Fruit fly (Drosophila melanogaster) whole organism, embryonic: ENCODE data around the gene CG18171.

Experiments used
- Ada2b ChIP-seq: fragments of 200-800 bp; sonication (Bioruptor generic); IDR thresholded peaks from 2 replicates; pipeline ENCODE4 v1.3.6; 2022; ENCODE audit warnings: missing biosample characterization, missing genetic modification characterization
- B-H2 ChIP-seq: fragments of 200-800 bp; sonication (Bioruptor generic); optimal IDR thresholded peaks from 2 replicates; lab custom pipeline; 2018; ENCODE audit warnings: missing biosample characterization, mild to moderate bottlenecking, missing genetic modification characterization
- CG10654 ChIP-seq: fragments of 200-800 bp; sonication (Bioruptor generic); optimal IDR thresholded peaks from 2 replicates; lab custom pipeline; 2016; ENCODE audit warnings: missing biosample characterization, missing genetic modification characterization
- CG11456 ChIP-seq: fragments of 200-800 bp; sonication (Bioruptor generic); IDR thresholded peaks from 3 replicates; pipeline ENCODE4 v1.3.6; 2022; ENCODE audit warnings: missing biosample characterization, missing genetic modification characterization
- CG11723 ChIP-seq: fragments of 200-800 bp; sonication (Bioruptor generic); optimal IDR thresholded peaks from 2 replicates; lab custom pipeline; 2017; ENCODE audit warnings: missing biosample characterization, mild to moderate bottlenecking, missing genetic modification characterization
- CG12219 ChIP-seq: fragments of 200-800 bp; sonication (Bioruptor generic); optimal IDR thresholded peaks from 3 replicates; lab custom pipeline; 2018; ENCODE audit warnings: missing biosample characterization, mild to moderate bottlenecking, missing genetic modification characterization
- CG12236 ChIP-seq: fragments of 200-800 bp; sonication (Bioruptor generic); optimal IDR thresholded peaks from 2 replicates; lab custom pipeline; 2016; ENCODE audit warnings: missing biosample characterization, missing genetic modification characterization
- CG12391 ChIP-seq: fragments of 200-800 bp; sonication (Bioruptor generic); optimal IDR thresholded peaks from 3 replicates; lab custom pipeline; 2018; ENCODE audit warnings: missing biosample characterization, mild to moderate bottlenecking, missing genetic modification characterization, moderate library complexity
- CG13775 ChIP-seq: fragments of 200-800 bp; sonication (Bioruptor generic); optimal IDR thresholded peaks from 3 replicates; lab custom pipeline; 2017; ENCODE audit warnings: missing biosample characterization, mild to moderate bottlenecking, missing genetic modification characterization
- CG14965 ChIP-seq: fragments of 200-800 bp; sonication (Bioruptor generic); optimal IDR thresholded peaks from 2 replicates; lab custom pipeline; 2016; ENCODE audit warnings: missing biosample characterization, missing genetic modification characterization, borderline replicate concordance
- CG15073 ChIP-seq: fragments of 200-800 bp; sonication (Bioruptor generic); optimal IDR thresholded peaks from 2 replicates; lab custom pipeline; 2016; ENCODE audit warnings: missing biosample characterization, missing genetic modification characterization
- CG15269 ChIP-seq: fragments of 200-800 bp; sonication (Bioruptor generic); optimal IDR thresholded peaks from 2 replicates; lab custom pipeline; 2018; ENCODE audit warnings: missing biosample characterization, mild to moderate bottlenecking, missing genetic modification characterization, moderate library complexity
- CG17802 ChIP-seq: fragments of 200-800 bp; sonication (Bioruptor generic); optimal IDR thresholded peaks from 2 replicates; lab custom pipeline; 2018; ENCODE audit warnings: missing biosample characterization, mild to moderate bottlenecking, missing genetic modification characterization, moderate library complexity
- CG18262 ChIP-seq: fragments of 200-800 bp; optimal IDR thresholded peaks from 3 replicates; lab custom pipeline; 2019; ENCODE audit warnings: missing biosample characterization, mild to moderate bottlenecking, missing genetic modification characterization, moderate library complexity
- CG30403 ChIP-seq: fragments of 200-800 bp; sonication (Bioruptor generic); optimal IDR thresholded peaks from 3 replicates; lab custom pipeline; 2016; ENCODE audit warnings: missing biosample characterization, missing genetic modification characterization
- CG31224 ChIP-seq: fragments of 200-800 bp; sonication (Bioruptor generic); IDR thresholded peaks from 2 replicates; pipeline ENCODE4 v1.3.6; 2022; ENCODE audit warnings: missing biosample characterization, missing genetic modification characterization
- CG4282 ChIP-seq: fragments of 200-800 bp; sonication (Bioruptor generic); optimal IDR thresholded peaks from 2 replicates; lab custom pipeline; 2016; ENCODE audit warnings: missing biosample characterization, missing genetic modification characterization
- CG5245 ChIP-seq: fragments of 200-800 bp; sonication (Bioruptor generic); optimal IDR thresholded peaks from 3 replicates; lab custom pipeline; 2016; ENCODE audit warnings: missing biosample characterization, missing genetic modification characterization
- CG6272 ChIP-seq: fragments of 200-800 bp; sonication (Bioruptor generic); IDR thresholded peaks from 2 replicates; pipeline ENCODE4 v1.3.6; 2022; ENCODE audit warnings: missing biosample characterization, missing genetic modification characterization
- CG7271 ChIP-seq: fragments of 200-800 bp; sonication (Bioruptor generic); optimal IDR thresholded peaks from 2 replicates; lab custom pipeline; 2018; ENCODE audit warnings: missing biosample characterization, mild to moderate bottlenecking, missing genetic modification characterization, moderate library complexity
- CG7556 ChIP-seq: fragments of 200-800 bp; sonication (Bioruptor generic); optimal IDR thresholded peaks from 2 replicates; lab custom pipeline; 2017; ENCODE audit warnings: missing biosample characterization, mild to moderate bottlenecking, missing genetic modification characterization
- CG8765 ChIP-seq: fragments of 200-800 bp; sonication (Bioruptor generic); IDR thresholded peaks from 2 replicates; pipeline ENCODE4 v1.3.6; 2022; ENCODE audit warnings: missing biosample characterization, missing genetic modification characterization
- CG9437 ChIP-seq: fragments of 200-800 bp; sonication (Bioruptor generic); optimal IDR thresholded peaks from 2 replicates; lab custom pipeline; 2018; ENCODE audit warnings: missing biosample characterization, mild to moderate bottlenecking, missing genetic modification characterization
- CkIIα-i1 ChIP-seq: fragments of 200-800 bp; sonication (Bioruptor generic); IDR thresholded peaks from 2 replicates; pipeline ENCODE4 v1.3.6; 2022; ENCODE audit warnings: missing biosample characterization, missing genetic modification characterization
- D ChIP-seq, 2 experiments: fragments of 200-800 bp in 1 of 2; fragments of >200 bp in 1 of 2; sonication (Bioruptor generic) in 1 of 2; optimal IDR thresholded peaks; 2 replicates in 1 of 2; 3 replicates in 1 of 2; lab custom pipeline; 2017; ENCODE audit warnings: mild to moderate bottlenecking in 1 of 2, missing biosample characterization in 1 of 2, missing genetic modification characterization in 1 of 2, missing genetic modification reagents in 1 of 2
- D19B ChIP-seq: fragments of 200-800 bp; sonication (Bioruptor generic); optimal IDR thresholded peaks from 2 replicates; lab custom pipeline; 2017; ENCODE audit warnings: missing biosample characterization, mild to moderate bottlenecking, missing genetic modification characterization
- Dek ChIP-seq: fragments of 200-800 bp; sonication (Bioruptor generic); optimal IDR thresholded peaks from 3 replicates; lab custom pipeline; 2019; ENCODE audit warnings: missing biosample characterization, mild to moderate bottlenecking, missing genetic modification characterization, moderate library complexity
- H2.0 ChIP-seq: fragments of 200-800 bp; sonication (Bioruptor generic); IDR thresholded peaks from 2 replicates; pipeline ENCODE4 v1.3.6; 2022; ENCODE audit warnings: missing biosample characterization, missing genetic modification characterization
- HLH54F ChIP-seq: fragments of 200-800 bp; sonication (Bioruptor generic); optimal IDR thresholded peaks from 3 replicates; lab custom pipeline; 2016; ENCODE audit warnings: missing biosample characterization, missing genetic modification characterization
- Hr78 ChIP-seq, 2 experiments: fragments of 200-800 bp in 1 of 2; fragments of >200 bp in 1 of 2; sonication (Bioruptor generic) in 1 of 2; optimal IDR thresholded peaks; 2 replicates each; lab custom pipeline; 2017 to 2019; ENCODE audit warnings: missing biosample characterization in 2 of 2, missing genetic modification characterization in 2 of 2, mild to moderate bottlenecking in 1 of 2, moderate library complexity in 1 of 2
- NK7.1 ChIP-seq: fragments of 200-800 bp; sonication (Bioruptor generic); optimal IDR thresholded peaks from 3 replicates; lab custom pipeline; 2016; ENCODE audit warnings: missing biosample characterization, missing genetic modification characterization
- NfI ChIP-seq: fragments of 200-800 bp; sonication (Bioruptor generic); optimal IDR thresholded peaks from 3 replicates; lab custom pipeline; 2018; ENCODE audit warnings: missing biosample characterization, mild to moderate bottlenecking, missing genetic modification characterization, moderate library complexity
- Oli ChIP-seq: fragments of 200-800 bp; sonication (Bioruptor generic); optimal IDR thresholded peaks from 2 replicates; lab custom pipeline; 2018; ENCODE audit warnings: missing biosample characterization, mild to moderate bottlenecking, missing genetic modification characterization, moderate library complexity
- bbx ChIP-seq: fragments of 200-800 bp; sonication (Bioruptor generic); IDR thresholded peaks from 2 replicates; pipeline ENCODE4 v1.3.6; 2022; ENCODE audit warnings: missing biosample characterization, missing genetic modification characterization; ENCODE audit not compliant: partially characterized antibody
- bsh ChIP-seq, 2 experiments: fragments of 200-800 bp; sonication (Bioruptor generic); optimal IDR thresholded peaks; 2 replicates each; lab custom pipeline; 2017 to 2018; ENCODE audit warnings: mild to moderate bottlenecking in 2 of 2, missing biosample characterization in 2 of 2, missing genetic modification characterization in 2 of 2, moderate library complexity in 1 of 2
- chif ChIP-seq, 2 experiments: fragments of 200-800 bp; sonication (Bioruptor generic); optimal IDR thresholded peaks; 3 replicates each; lab custom pipeline; 2016; ENCODE audit warnings: missing biosample characterization in 2 of 2, missing genetic modification characterization in 2 of 2
- dimm ChIP-seq: fragments of 200-800 bp; sonication (Bioruptor generic); IDR thresholded peaks from 2 replicates; pipeline ENCODE4 v1.3.6; 2022; ENCODE audit warnings: missing biosample characterization, missing genetic modification characterization
- en ChIP-seq: fragments of 200-800 bp; sonication (Bioruptor generic); optimal IDR thresholded peaks from 2 replicates; lab custom pipeline; 2016; ENCODE audit warnings: missing biosample characterization, missing genetic modification characterization
- fd102C ChIP-seq: fragments of 200-800 bp; sonication (Bioruptor generic); optimal IDR thresholded peaks from 2 replicates; lab custom pipeline; 2018; ENCODE audit warnings: missing biosample characterization, mild to moderate bottlenecking, missing genetic modification characterization, moderate library complexity
- gem ChIP-seq: fragments of 200-800 bp; sonication (Bioruptor generic); optimal IDR thresholded peaks from 2 replicates; lab custom pipeline; 2019; ENCODE audit warnings: missing biosample characterization, mild to moderate bottlenecking, missing genetic modification characterization, moderate library complexity
- oc ChIP-seq: fragments of 200-800 bp; sonication (Bioruptor generic); optimal IDR thresholded peaks from 2 replicates; lab custom pipeline; 2018; ENCODE audit warnings: missing biosample characterization, mild to moderate bottlenecking, missing genetic modification characterization, moderate library complexity
- ranshi ChIP-seq: fragments of 200-800 bp; sonication (Bioruptor generic); IDR thresholded peaks from 2 replicates; pipeline ENCODE4 v1.3.6; 2022; ENCODE audit warnings: missing biosample characterization, missing genetic modification characterization
- row ChIP-seq: fragments of 200-800 bp; sonication (Bioruptor generic); IDR thresholded peaks from 3 replicates; pipeline ENCODE4 v1.3.6; 2022; ENCODE audit warnings: missing biosample characterization, missing genetic modification characterization
- run ChIP-seq: fragments of 200-800 bp; sonication (Bioruptor generic); optimal IDR thresholded peaks from 3 replicates; lab custom pipeline; 2018; ENCODE audit warnings: missing biosample characterization, mild to moderate bottlenecking, missing genetic modification characterization
- scrt ChIP-seq: fragments of 200-800 bp; sonication (Bioruptor generic); optimal IDR thresholded peaks from 2 replicates; lab custom pipeline; 2018; ENCODE audit warnings: missing biosample characterization, mild to moderate bottlenecking, missing genetic modification characterization, moderate library complexity
- sens ChIP-seq: fragments of 200-800 bp; sonication (Bioruptor generic); peaks from one replicate; lab custom pipeline; 2016; ENCODE audit warnings: missing biosample characterization, missing genetic modification characterization
- sim ChIP-seq: fragments of 200-800 bp; sonication (Bioruptor generic); IDR thresholded peaks from 2 replicates; pipeline ENCODE4 v1.3.6; 2022; ENCODE audit warnings: missing biosample characterization, missing genetic modification characterization
- slou ChIP-seq: fragments of 200-800 bp; sonication (Bioruptor generic); optimal IDR thresholded peaks from 3 replicates; lab custom pipeline; 2016; ENCODE audit warnings: missing biosample characterization, missing genetic modification characterization
- stc ChIP-seq: fragments of 200-800 bp; sonication (Bioruptor generic); IDR thresholded peaks from 2 replicates; pipeline ENCODE4 v1.3.6; 2022; ENCODE audit warnings: missing biosample characterization, missing genetic modification characterization

Gene CG18171

DNA sequence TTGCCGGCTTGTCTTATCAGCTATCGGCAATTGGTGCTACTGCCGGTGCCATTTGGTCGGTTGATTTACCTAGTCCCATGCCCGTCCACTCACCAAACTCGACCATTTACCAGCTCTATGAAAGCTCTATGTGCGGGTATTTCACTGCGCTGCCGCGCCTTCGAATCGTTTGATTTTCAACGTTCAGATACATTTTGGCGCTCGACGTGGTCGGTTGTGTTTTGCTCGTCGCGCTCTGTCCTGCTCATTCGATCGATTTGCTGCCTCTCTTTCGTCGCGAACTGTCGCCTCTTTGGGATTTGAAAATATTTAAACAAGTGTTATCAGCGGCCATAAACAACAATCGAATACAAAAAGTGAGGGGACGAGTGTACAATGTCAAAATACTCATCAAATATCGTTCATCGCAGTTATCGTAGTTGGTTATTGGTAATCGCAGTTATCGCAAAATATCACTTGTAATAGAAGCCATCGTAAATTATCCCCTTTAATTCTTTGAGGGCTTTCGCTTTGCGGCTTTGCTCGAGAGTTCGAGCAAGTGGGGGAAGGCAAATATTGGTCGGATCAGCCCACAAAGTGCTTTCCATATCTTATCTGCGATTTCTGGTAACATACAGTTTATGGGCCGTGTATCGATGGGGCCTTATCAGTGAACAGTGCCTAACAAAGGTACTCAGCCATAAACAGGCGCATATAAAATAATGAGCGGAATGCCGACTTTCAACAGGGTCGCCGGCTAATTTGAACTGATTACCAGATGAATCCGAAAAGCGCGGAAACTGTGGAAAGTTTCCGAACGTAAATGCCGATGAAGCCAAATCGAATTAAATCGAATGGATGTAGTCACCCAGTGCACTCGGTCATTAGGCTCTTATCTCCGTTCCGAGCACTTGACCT, 18.9 kb upstream of the CG18171 start (continued):
- no peak for TF ChIP-seq oc (tag; lab: Kevin White, UChicago)
- TF ChIP-seq CG4282 (GFP tag; lab: Kevin White, UChicago): no peak
- TF ChIP-seq D (optimal IDR thresholded peaks at IDR 0.05; lab: Kevin White, UChicago): no peak
- TF ChIP-seq D (GFP tag; optimal IDR thresholded peaks at IDR 0.05; lab: Kevin White, UChicago): no peak
- no peak for TF ChIP-seq CG11723 (GFP tag; lab: Kevin White, UChicago)
- TF ChIP-seq gem (tag; lab: Kevin White, UChicago): peak; percentile 8
- TF ChIP-seq CG15073 (GFP tag; lab: Kevin White, UChicago): no peak
- TF ChIP-seq CG5245 (GFP tag; lab: Kevin White, UChicago): no peak
- TF ChIP-seq sens (GFP tag; lab: Kevin White, UChicago): peak; percentile 86
- TF ChIP-seq row: peak; percentile 59
- TF ChIP-seq sim (GFP tag; lab: Robert Waterston, UW): no peak
- TF ChIP-seq HLH54F (GFP tag; lab: Kevin White, UChicago): no peak
- no peak for TF ChIP-seq chif (GFP tag; optimal IDR thresholded peaks at IDR 0.05; lab: Kevin White, UChicago)
- TF ChIP-seq CkIIα-i1 (GFP tag; lab: Robert Waterston, UW): no peak
- no peak for TF ChIP-seq B-H2
- no peak for TF ChIP-seq CG7556 (GFP tag; lab: Kevin White, UChicago)
- TF ChIP-seq en (GFP tag; lab: Kevin White, UChicago): no peak
- no peak for TF ChIP-seq CG12219 (GFP tag; lab: Kevin White, UChicago)
- TF ChIP-seq CG31224 (GFP tag; lab: Robert Waterston, UW): no peak
- TF ChIP-seq CG8765 (GFP tag; lab: Robert Waterston, UW): no peak
- no peak for TF ChIP-seq CG18262
- TF ChIP-seq run (tag; lab: Kevin White, UChicago): peak; percentile 45
- no peak for TF ChIP-seq NK7.1 (GFP tag; lab: Kevin White, UChicago)
- TF ChIP-seq CG7271 (tag; lab: Kevin White, UChicago): no peak
- no peak for TF ChIP-seq ranshi (GFP tag; lab: Robert Waterston, UW)
- no peak for TF ChIP-seq CG6272 (GFP tag; lab: Robert Waterston, UW)
- no peak for TF ChIP-seq bbx (GFP tag; lab: Robert Waterston, UW)
- TF ChIP-seq Dek (tag; lab: Kevin White, UChicago): no peak
- no peak for TF ChIP-seq CG11456 (GFP tag; lab: Robert Waterston, UW)
- TF ChIP-seq CG15269 (tag; lab: Kevin White, UChicago): no peak
- no peak for TF ChIP-seq CG30403 (GFP tag; lab: Kevin White, UChicago)
- TF ChIP-seq CG14965 (GFP tag; lab: Kevin White, UChicago): no peak
- TF ChIP-seq bsh (GFP tag; optimal IDR thresholded peaks at IDR 0.05; lab: Kevin White, UChicago): no peak
- TF ChIP-seq CG10654 (GFP tag; lab: Kevin White, UChicago): no peak
- no peak for TF ChIP-seq CG9437 (GFP tag; lab: Kevin White, UChicago)
- TF ChIP-seq fd102C (GFP tag; lab: Kevin White, UChicago): no peak
- no peak for TF ChIP-seq stc (GFP tag; lab: Robert Waterston, UW)
- no peak for TF ChIP-seq Ada2b
- TF ChIP-seq Oli: no peak
- TF ChIP-seq CG17802: no peak
- peak in 1 of 2 experiments; percentile 7 for TF ChIP-seq Hr78 (GFP tag; optimal IDR thresholded peaks at IDR 0.05; lab: Kevin White, UChicago)
- no peak for TF ChIP-seq scrt (GFP tag; lab: Kevin White, UChicago)
- no peak for TF ChIP-seq D19B
- TF ChIP-seq CG12391 (tag; lab: Kevin White, UChicago): no peak
- TF ChIP-seq NfI: peak; percentile 2
- TF ChIP-seq H2.0 (GFP tag; lab: Robert Waterston, UW): no peak
- TF ChIP-seq CG13775: no peak
- TF ChIP-seq dimm (GFP tag; lab: Robert Waterston, UW): no peak
- TF ChIP-seq slou (GFP tag; lab: Kevin White, UChicago): no peak
- no peak for TF ChIP-seq CG12236 (GFP tag; lab: Kevin White, UChicago)
